Fruit fly (Drosophila melanogaster) Kc167 (cell line): ENCODE measurements around the gene Gs1.

Experiments used
- Myc ChIP-seq: fragments of >200 bp; optimal IDR thresholded peaks from 2 replicates; lab custom pipeline; 2017; ENCODE audit warnings: missing external identifiers
- h ChIP-seq: fragments of >200 bp; optimal IDR thresholded peaks from 3 replicates; lab custom pipeline; 2018; ENCODE audit warnings: missing external identifiers
- insv ChIP-seq: fragments of >200 bp; optimal IDR thresholded peaks from 3 replicates; lab custom pipeline; 2018; ENCODE audit warnings: missing external identifiers
- psq ChIP-seq: fragments of >200 bp; optimal IDR thresholded peaks from 2 replicates; lab custom pipeline; 2017; ENCODE audit warnings: missing external identifiers

DNA sequence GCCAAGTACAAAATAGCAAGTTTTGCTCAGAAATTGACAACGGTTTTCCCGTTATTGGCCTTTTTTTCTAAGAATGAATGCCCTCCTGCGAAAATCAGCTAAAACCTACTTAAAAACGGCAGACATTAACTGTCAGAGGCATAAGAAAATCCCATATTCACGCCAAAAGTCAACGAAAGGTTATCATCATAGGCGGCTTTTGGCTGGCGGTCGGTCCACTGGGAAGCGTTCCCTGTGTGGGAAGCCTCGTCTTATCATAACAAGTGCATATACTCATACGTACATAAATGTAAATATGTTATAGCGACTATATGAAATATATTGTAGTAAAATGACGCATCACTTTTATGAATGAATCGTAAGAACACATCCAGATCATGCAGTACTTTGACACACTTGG, 46.2 kb upstream of the Gs1 start:
- TF ChIP-seq psq (lab: Kevin White, UChicago), result no peak
- TF ChIP-seq insv, result no peak
- TF ChIP-seq Myc, result no peak
- no peak for TF ChIP-seq h (lab: Kevin White, UChicago)
